Worm (Caenorhabditis elegans): Measurements from ENCODE around the gene C33D9.6.
"Not testable (repeated sequence)": the region's sequence is repeated elsewhere in the genome, so short reads cannot be mapped to it uniquely, and the experiment has no call there.

Gene C33D9.6

DNA sequence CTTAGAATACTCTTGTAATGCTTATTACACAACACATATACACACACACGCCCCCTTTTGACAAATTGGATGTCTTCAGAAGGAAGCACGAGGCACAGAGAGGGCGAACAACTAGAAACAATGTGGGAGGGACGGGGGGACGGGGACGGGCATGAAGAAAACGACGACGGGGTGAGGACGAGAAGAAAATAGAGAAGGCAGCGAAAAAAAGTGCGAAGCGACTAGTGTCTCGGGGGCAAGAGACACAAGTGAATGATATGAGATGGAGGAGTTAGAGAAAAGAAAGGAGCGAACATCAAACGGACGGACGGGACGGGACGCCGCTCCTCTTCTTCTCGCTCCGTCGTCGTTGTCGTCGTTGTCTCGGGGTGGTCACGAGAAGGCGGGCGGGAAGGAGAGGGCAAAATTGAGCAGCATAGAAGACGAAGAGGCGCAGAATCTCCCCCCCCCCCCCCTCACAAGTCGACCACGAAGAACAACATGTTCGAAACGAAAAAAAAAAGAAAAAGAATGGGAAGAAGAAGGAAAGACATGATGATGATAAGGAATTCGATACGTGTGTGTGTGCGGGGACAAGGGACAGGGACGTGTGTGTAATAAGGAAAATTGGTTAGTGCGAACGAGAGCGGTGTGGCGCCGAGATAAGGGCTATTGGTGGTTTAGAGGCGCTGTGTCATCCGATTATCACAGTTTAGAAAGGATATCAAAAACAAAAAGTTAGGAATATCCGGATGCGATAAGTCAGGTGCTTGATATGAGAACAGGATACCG, 17.1 kb upstream of the C33D9.6 start (continued):
- TF ChIP-seq zfh-2 (GFP tag; conservative IDR thresholded peaks at IDR 0.05) (peak; percentile 100), mcd-1 (GFP tag; IDR thresholded peaks at IDR 0.05) (peak; percentile 81), rpc-1 (optimal IDR thresholded peaks at IDR 0.05) (no peak), rpc-1 (tag; optimal IDR thresholded peaks at IDR 0.05) (no peak), gei-17 (GFP tag; optimal IDR thresholded peaks at IDR 0.05) (peak; percentile 76), him-1 (tag; optimal IDR thresholded peaks at IDR 0.05) (no peak), mxl-1 (tag; optimal IDR thresholded peaks at IDR 0.05) (no peak), K12H6.12 (tag; optimal IDR thresholded peaks at IDR 0.05) (peak; percentile 95)

DNA sequence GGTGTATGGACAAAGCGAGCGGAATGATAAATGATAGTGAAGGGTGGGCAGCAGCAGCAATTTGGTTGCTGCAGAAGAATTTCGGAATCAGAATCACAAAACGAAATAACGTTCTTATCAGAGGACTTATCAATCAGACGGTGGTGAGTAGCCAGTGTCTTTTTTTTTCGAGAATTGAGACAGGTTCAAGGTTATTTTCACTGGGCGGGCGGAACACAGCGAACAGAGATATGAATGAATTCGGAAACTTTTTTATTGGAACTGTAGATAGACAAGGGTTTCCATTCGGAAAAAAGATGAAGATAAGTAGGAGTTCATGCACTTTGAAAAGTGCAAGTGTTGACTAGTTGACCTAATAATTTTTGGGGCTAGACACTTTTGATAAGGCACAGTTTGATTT, 15.3 kb upstream of the C33D9.6 start:
- TF ChIP-seq lin-40 (tag; optimal IDR thresholded peaks at IDR 0.05) (peak; percentile 17), ztf-26 (tag; optimal IDR thresholded peaks at IDR 0.05) (peak; percentile 41), dox-1 (GFP tag; IDR thresholded peaks at IDR 0.05) (0 out of 2 replicates have a peak, but pooled peaks have one; percentile 21), nhr-80 (tag; optimal IDR thresholded peaks at IDR 0.05) (peak; percentile 94), Y53F4B.3 (GFP tag; IDR thresholded peaks at IDR 0.05) (no peak)

ce11 chrIV:8792808-8793207, 14.9 kb upstream of the C33D9.6 start, which contains the start of gene C33D9.3:
Gene C33D9.3, minus strand, starts transcription at chrIV:8792908.
- TF ChIP-seq F10E7.11 (tag; optimal IDR thresholded peaks at IDR 0.05) = no peak
- no peak for TF ChIP-seq hmg-20 (GFP tag; IDR thresholded peaks at IDR 0.05)
- TF ChIP-seq F39B2.1 (GFP tag; IDR thresholded peaks at IDR 0.05) = no peak
- no peak for TF ChIP-seq ztf-6 (GFP tag; IDR thresholded peaks at IDR 0.05)
- no peak for TF ChIP-seq hmg-1.2 (GFP tag; IDR thresholded peaks at IDR 0.05)
- no peak for TF ChIP-seq lin-35 (GFP tag; optimal IDR thresholded peaks at IDR 0.05)
- TF ChIP-seq F37B4.10 (GFP tag; IDR thresholded peaks at IDR 0.05) = no peak
- no peak for TF ChIP-seq ztf-26 (tag; optimal IDR thresholded peaks at IDR 0.05)

DNA sequence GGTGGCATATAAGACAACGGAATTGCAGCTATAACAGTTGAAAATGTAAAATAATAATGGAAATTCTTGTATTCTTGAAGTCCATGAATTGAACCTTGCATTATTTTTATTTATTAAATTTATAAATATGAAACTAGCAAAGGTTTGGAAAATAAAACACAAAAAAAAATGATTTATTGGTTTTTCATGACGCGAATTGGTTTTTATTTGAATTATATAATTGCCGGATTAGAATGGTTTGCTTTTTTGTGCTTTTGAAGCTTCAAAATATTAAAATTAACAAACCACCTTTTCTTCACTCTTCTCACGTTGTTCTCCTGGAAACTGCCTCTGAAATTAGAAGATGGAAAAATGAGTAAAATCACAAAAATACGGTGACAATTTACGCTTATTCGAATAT, 12.2 kb upstream of the C33D9.6 start, which contains the start of gene sru-35:
sru-35 (minus strand) TSS at position 101 of the 400 bp plus-strand sequence.
- TF ChIP-seq F55B11.4 (tag; optimal IDR thresholded peaks at IDR 0.05; ENCODE audit: borderline replicate concordance, insufficient read depth) = no peak
- no peak for TF ChIP-seq madf-3 (GFP tag; IDR thresholded peaks at IDR 0.05)
- TF ChIP-seq tbx-9 (tag; optimal IDR thresholded peaks at IDR 0.05; ENCODE audit: borderline replicate concordance) = no peak
- TF ChIP-seq nfya-2 (GFP tag; IDR thresholded peaks at IDR 0.05) = no peak

ce11 chrIV:8788048-8788447, 10.1 kb upstream of the C33D9.6 start, which contains the start of gene C33D9.10:
Gene C33D9.10, minus strand, starts transcription at chrIV:8788148.
- not testable (repeated sequence) for TF ChIP-seq zim-3 (tag; optimal IDR thresholded peaks at IDR 0.05); dpl-1 (GFP tag; optimal IDR thresholded peaks at IDR 0.05); mxl-1 (tag; optimal IDR thresholded peaks at IDR 0.05)

- TF ChIP-seq tbx-9 (tag; optimal IDR thresholded peaks at IDR 0.05; ENCODE audit: borderline replicate concordance) (no peak), snpc-1.1 (tag; optimal IDR thresholded peaks at IDR 0.05; ENCODE audit: insufficient read depth) (no peak), hmg-1.2 (GFP tag; IDR thresholded peaks at IDR 0.05) (peak; percentile 74; the same call in 1 of the 2 replicates), cebp-1 (GFP tag; IDR thresholded peaks at IDR 0.05) (0 out of 2 replicates have a peak, but pooled peaks have one; percentile 59), cebp-1 (tag; optimal IDR thresholded peaks at IDR 0.05) (peak; percentile 87)
Measured at ce11 chrIV:8786654-8787053, 8.7 kb upstream of the C33D9.6 start, which contains the start of gene C33D9.8. Gene C33D9.8, minus strand, starts transcription at chrIV:8786752.
